Fruit fly (Drosophila melanogaster) whole organism, wandering third instar larva: Measurements from ENCODE around the gene CG14990.

Experiments used
- Dfd ChIP-seq: fragments of >200 bp; optimal IDR thresholded peaks from 2 replicates; lab custom pipeline; 2017; ENCODE audit warnings: missing biosample characterization, missing genetic modification characterization
- GATAd ChIP-seq: sonication (Bioruptor generic); optimal IDR thresholded peaks from 2 replicates; lab custom pipeline; 2016; ENCODE audit warnings: missing biosample characterization, missing genetic modification characterization
- HLH106 ChIP-seq: fragments of 200-800 bp; optimal IDR thresholded peaks from 3 replicates; lab custom pipeline; 2019; ENCODE audit warnings: missing biosample characterization, mild to moderate bottlenecking, missing genetic modification characterization, moderate library complexity
- Hr78 ChIP-seq: fragments of >200 bp; optimal IDR thresholded peaks from 2 replicates; lab custom pipeline; 2017; ENCODE audit warnings: missing biosample characterization, missing genetic modification characterization
- OdsH ChIP-seq: fragments of 200-800 bp; sonication (Bioruptor generic); optimal IDR thresholded peaks from 2 replicates; lab custom pipeline; 2016; ENCODE audit warnings: missing biosample characterization, mild to moderate bottlenecking, missing genetic modification characterization
- Sp1 ChIP-seq: fragments of 200-800 bp; sonication (Bioruptor generic); optimal IDR thresholded peaks from 3 replicates; lab custom pipeline; 2019; ENCODE audit warnings: missing biosample characterization, mild to moderate bottlenecking, missing genetic modification characterization, moderate library complexity
- br ChIP-seq: fragments of 200-800 bp; sonication (Bioruptor generic); optimal IDR thresholded peaks from 2 replicates; lab custom pipeline; 2016; ENCODE audit warnings: missing biosample characterization, missing genetic modification characterization
- dl ChIP-seq, 2 experiments: fragments of 175-275, 200-275 bp in 1 of 2; fragments of 200-275 bp in 1 of 2; sonication (Bioruptor generic); optimal IDR thresholded peaks; lab custom pipeline; 2018; ENCODE audit warnings: mild to moderate bottlenecking in 2 of 2, missing biosample characterization in 2 of 2, missing genetic modification characterization in 2 of 2, moderate library complexity in 2 of 2; ENCODE audit not compliant: partially characterized antibody in 2 of 2, insufficient read depth in 1 of 2
- h ChIP-seq: fragments of 200-800 bp; sonication (Bioruptor generic); optimal IDR thresholded peaks from 3 replicates; lab custom pipeline; 2016; ENCODE audit warnings: missing biosample characterization, mild to moderate bottlenecking, missing genetic modification characterization
- pan ChIP-seq: fragments of >200 bp; optimal IDR thresholded peaks from 2 replicates; lab custom pipeline; 2017
- sage ChIP-seq: fragments of 200-800 bp; sonication (Bioruptor generic); optimal IDR thresholded peaks from 2 replicates; lab custom pipeline; 2016; ENCODE audit warnings: missing biosample characterization, mild to moderate bottlenecking, missing genetic modification characterization

DNA sequence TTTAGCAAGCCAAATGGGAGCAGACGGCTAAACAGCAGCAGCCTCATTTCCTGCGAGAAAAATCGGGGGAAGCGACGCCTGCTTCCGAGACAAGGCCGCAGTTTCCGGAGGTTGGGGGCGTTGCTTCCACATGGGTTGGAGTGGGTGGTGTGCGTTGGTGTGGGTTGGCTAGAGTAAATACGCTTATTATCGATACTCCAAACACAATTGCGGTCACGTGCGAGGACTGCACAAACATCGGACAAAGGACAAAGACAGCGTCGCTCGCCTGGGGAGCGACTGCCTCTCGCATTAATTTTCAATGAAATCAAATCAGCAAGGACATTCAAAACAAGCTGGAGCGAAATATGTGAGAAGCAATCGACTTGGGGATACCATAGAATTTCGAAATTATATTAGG, 11.8 kb upstream of the CG14990 start:
- TF ChIP-seq h (GFP tag; lab: Kevin White, UChicago) (no peak), GATAd (GFP tag; lab: Kevin White, UChicago) (no peak), Dfd (GFP tag; lab: Kevin White, UChicago) (no peak), Hr78 (GFP tag; lab: Kevin White, UChicago) (no peak), sage (GFP tag; lab: Kevin White, UChicago) (no peak), pan (lab: Kevin White, UChicago) (no peak), Sp1 (no peak), OdsH (GFP tag; lab: Kevin White, UChicago) (no peak), br (GFP tag; lab: Kevin White, UChicago) (no peak), HLH106 (no peak), dl (GFP tag; optimal IDR thresholded peaks at IDR 0.05; lab: Kevin White, UChicago; ENCODE audit: insufficient read depth in 1 of 2, partially characterized antibody in 2 of 2) (no peak)
